Worm (Caenorhabditis elegans): ENCODE data around the gene dnc-3.

The dnc-3 gene

ce11 chrII:3553453-3553852 is at the start of gene dnc-3:
TSS of gene dnc-3 (plus strand) at chrII:3553724.
- no peak for TF ChIP-seq klf-2 (GFP tag; conservative IDR thresholded peaks at IDR 0.05)
- no peak for TF ChIP-seq med-1 (GFP tag; optimal IDR thresholded peaks at IDR 0.05; ENCODE audit: insufficient read depth)
- no peak for TF ChIP-seq ztf-23 (GFP tag; IDR thresholded peaks at IDR 0.05)
- peak; percentile 27 for TF ChIP-seq cog-1 (tag; optimal IDR thresholded peaks at IDR 0.05)

- no peak for TF ChIP-seq klf-2 (GFP tag; conservative IDR thresholded peaks at IDR 0.05)
- no peak for TF ChIP-seq ref-1 (GFP tag; conservative IDR thresholded peaks at IDR 0.05)
- no peak for TF ChIP-seq ztf-23 (GFP tag; IDR thresholded peaks at IDR 0.05)
- no peak for TF ChIP-seq ztf-29 (GFP tag; IDR thresholded peaks at IDR 0.05)
- no peak for TF ChIP-seq cog-1 (tag; optimal IDR thresholded peaks at IDR 0.05)
- TF ChIP-seq med-1 (GFP tag; optimal IDR thresholded peaks at IDR 0.05; ENCODE audit: insufficient read depth): no peak
Measured at ce11 chrII:3504717-3505116, 48.8 kb upstream of the dnc-3 start, which contains the start of gene cyh-1. TSS of gene cyh-1 (plus strand) at chrII:3505017.

ce11 chrII:3512240-3512639 is 41.3 kb upstream of the dnc-3 start, which contains the start of gene Y49F6B.19:
TSS of gene Y49F6B.19 (minus strand) at chrII:3512340.
- no peak for TF ChIP-seq klf-2 (GFP tag; conservative IDR thresholded peaks at IDR 0.05)
- TF ChIP-seq ref-1 (GFP tag; conservative IDR thresholded peaks at IDR 0.05): no peak
- TF ChIP-seq T22C8.4 (GFP tag; IDR thresholded peaks at IDR 0.05): no peak

- TF ChIP-seq T22C8.4 (GFP tag; IDR thresholded peaks at IDR 0.05): no peak
Measured at ce11 chrII:3514631-3515030, 38.9 kb upstream of the dnc-3 start, which contains the start of gene srz-5. TSS of gene srz-5 (minus strand) at chrII:3514731.

- TF ChIP-seq cog-1 (tag; optimal IDR thresholded peaks at IDR 0.05) (no peak), klf-2 (GFP tag; conservative IDR thresholded peaks at IDR 0.05) (no peak), med-1 (GFP tag; optimal IDR thresholded peaks at IDR 0.05; ENCODE audit: insufficient read depth) (no peak), ztf-29 (GFP tag; IDR thresholded peaks at IDR 0.05) (no peak), ref-1 (GFP tag; conservative IDR thresholded peaks at IDR 0.05) (no peak), ztf-23 (GFP tag; IDR thresholded peaks at IDR 0.05) (no peak)
Measured at ce11 chrII:3515384-3516053, 38.0 kb upstream of the dnc-3 start, which contains the start of the genes Y49F6B.14 and clec-125. TSS of gene Y49F6B.14 (minus strand) at chrII:3515484. TSS of gene clec-125 (plus strand) at chrII:3516003.

ce11 chrII:3516175-3516574 is 37.3 kb upstream of the dnc-3 start:
- no peak for TF ChIP-seq ref-1 (GFP tag; conservative IDR thresholded peaks at IDR 0.05)
- no peak for TF ChIP-seq ztf-29 (GFP tag; IDR thresholded peaks at IDR 0.05)
- TF ChIP-seq tab-1 (GFP tag; IDR thresholded peaks at IDR 0.05): no peak
- TF ChIP-seq flt-1 (GFP tag; IDR thresholded peaks at IDR 0.05): no peak
- no peak for TF ChIP-seq T22C8.4 (GFP tag; IDR thresholded peaks at IDR 0.05)
- TF ChIP-seq ztf-23 (GFP tag; IDR thresholded peaks at IDR 0.05): no peak
- no peak for TF ChIP-seq med-1 (GFP tag; optimal IDR thresholded peaks at IDR 0.05; ENCODE audit: insufficient read depth)
- TF ChIP-seq cog-1 (tag; optimal IDR thresholded peaks at IDR 0.05): no peak
- TF ChIP-seq klf-2 (GFP tag; conservative IDR thresholded peaks at IDR 0.05): no peak

- TF ChIP-seq tab-1 (GFP tag; IDR thresholded peaks at IDR 0.05) (peak; percentile 89), ref-1 (GFP tag; conservative IDR thresholded peaks at IDR 0.05) (peak; percentile 81), klf-2 (GFP tag; conservative IDR thresholded peaks at IDR 0.05) (peak; percentile 84), med-1 (GFP tag; optimal IDR thresholded peaks at IDR 0.05; ENCODE audit: insufficient read depth) (peak; percentile 62), flt-1 (GFP tag; IDR thresholded peaks at IDR 0.05) (peak; percentile 93), ztf-29 (GFP tag; IDR thresholded peaks at IDR 0.05) (peak; percentile 86; the same call in 1 of the 2 replicates), cog-1 (tag; optimal IDR thresholded peaks at IDR 0.05) (peak; percentile 87), ztf-23 (GFP tag; IDR thresholded peaks at IDR 0.05) (peak; percentile 87; the same call in 1 of the 2 replicates), T22C8.4 (GFP tag; IDR thresholded peaks at IDR 0.05) (peak; percentile 88)
Measured at ce11 chrII:3518961-3519544, 34.5 kb upstream of the dnc-3 start, which contains the start of gene clec-126. TSS of gene clec-126 (plus strand) at chrII:3519494.

ce11 chrII:3520988-3521850 is 32.3 kb upstream of the dnc-3 start, which contains the start of gene W09G10.9:
TSS of gene W09G10.9 (plus strand) at chrII:3521800.
- peak; percentile 4 for TF ChIP-seq cog-1 (tag; optimal IDR thresholded peaks at IDR 0.05)
- TF ChIP-seq med-1 (GFP tag; optimal IDR thresholded peaks at IDR 0.05; ENCODE audit: insufficient read depth): peak; percentile 43
- peak; percentile 96 for TF ChIP-seq tab-1 (GFP tag; IDR thresholded peaks at IDR 0.05)
- peak; percentile 87 for TF ChIP-seq ztf-29 (GFP tag; IDR thresholded peaks at IDR 0.05)
- TF ChIP-seq T22C8.4 (GFP tag; IDR thresholded peaks at IDR 0.05): peak; percentile 92
- peak; percentile 95 for TF ChIP-seq flt-1 (GFP tag; IDR thresholded peaks at IDR 0.05)
- peak; percentile 91 for TF ChIP-seq klf-2 (GFP tag; conservative IDR thresholded peaks at IDR 0.05)
- TF ChIP-seq ref-1 (GFP tag; conservative IDR thresholded peaks at IDR 0.05): peak; percentile 89
- TF ChIP-seq ztf-23 (GFP tag; IDR thresholded peaks at IDR 0.05): peak; percentile 93

- peak; percentile 74 for TF ChIP-seq flt-1 (GFP tag; IDR thresholded peaks at IDR 0.05)
Measured at ce11 chrII:3523547-3523946, 30.0 kb upstream of the dnc-3 start.

- TF ChIP-seq tab-1 (GFP tag; IDR thresholded peaks at IDR 0.05) (no peak), ref-1 (GFP tag; conservative IDR thresholded peaks at IDR 0.05) (no peak), flt-1 (GFP tag; IDR thresholded peaks at IDR 0.05) (no peak), cog-1 (tag; optimal IDR thresholded peaks at IDR 0.05) (no peak), med-1 (GFP tag; optimal IDR thresholded peaks at IDR 0.05; ENCODE audit: insufficient read depth) (no peak), ztf-23 (GFP tag; IDR thresholded peaks at IDR 0.05) (no peak), T22C8.4 (GFP tag; IDR thresholded peaks at IDR 0.05) (no peak), ztf-29 (GFP tag; IDR thresholded peaks at IDR 0.05) (no peak), klf-2 (GFP tag; conservative IDR thresholded peaks at IDR 0.05) (no peak)
Measured at ce11 chrII:3524097-3524496, 29.4 kb upstream of the dnc-3 start, which contains the start of gene col-72. TSS of gene col-72 (minus strand) at chrII:3524197.

All from whole organism, midembryonic.